Fruit fly (Drosophila melanogaster) whole organism, embryonic: ENCODE measurements around the gene nst.

ENCODE experiments used
- B-H2 ChIP-seq: fragments of 200-800 bp; sonication (Bioruptor generic); optimal IDR thresholded peaks from 2 replicates; lab custom pipeline; 2018; ENCODE audit warnings: missing biosample characterization, mild to moderate bottlenecking, missing genetic modification characterization
- Bdp1 ChIP-seq: fragments of 200-800 bp; sonication (Bioruptor generic); optimal IDR thresholded peaks from 3 replicates; lab custom pipeline; 2016; ENCODE audit warnings: missing biosample characterization, missing genetic modification characterization
- BtbVII ChIP-seq: fragments of 200-800 bp; sonication (Bioruptor generic); optimal IDR thresholded peaks from 3 replicates; lab custom pipeline; 2017; ENCODE audit warnings: missing biosample characterization, mild to moderate bottlenecking, missing genetic modification characterization
- CG10274 ChIP-seq: fragments of 200-800 bp; sonication (Bioruptor generic); optimal IDR thresholded peaks from 3 replicates; lab custom pipeline; 2017; ENCODE audit warnings: missing biosample characterization, mild to moderate bottlenecking, missing genetic modification characterization
- CG12155 ChIP-seq: fragments of 200-800 bp; sonication (Bioruptor generic); optimal IDR thresholded peaks from 3 replicates; lab custom pipeline; 2016; ENCODE audit warnings: missing biosample characterization, missing genetic modification characterization
- CG12659 ChIP-seq: fragments of 200-800 bp; sonication (Bioruptor generic); optimal IDR thresholded peaks from 3 replicates; lab custom pipeline; 2017; ENCODE audit warnings: mild to moderate bottlenecking, missing biosample characterization, missing genetic modification reagents, missing genetic modification characterization
- CG12942 ChIP-seq: fragments of 200-800 bp; sonication (Bioruptor generic); optimal IDR thresholded peaks from 3 replicates; lab custom pipeline; 2016; ENCODE audit warnings: missing biosample characterization, missing genetic modification characterization
- CG16779 ChIP-seq: fragments of 200-800 bp; sonication (Bioruptor generic); IDR thresholded peaks from 2 replicates; pipeline ENCODE4 v1.3.6; 2022; ENCODE audit warnings: missing biosample characterization, missing genetic modification characterization
- CG17361 ChIP-seq: fragments of 200-800 bp; sonication (Bioruptor generic); IDR thresholded peaks from 3 replicates; pipeline ENCODE4 v1.3.6; 2022; ENCODE audit warnings: missing biosample characterization, missing genetic modification characterization
- CG1832 ChIP-seq: fragments of 200-800 bp; sonication (Bioruptor generic); optimal IDR thresholded peaks from 2 replicates; lab custom pipeline; 2017; ENCODE audit warnings: missing biosample characterization, mild to moderate bottlenecking, missing genetic modification characterization, inconsistent platforms
- CG18619 ChIP-seq: fragments of 200-800 bp; sonication (Bioruptor generic); optimal IDR thresholded peaks from 3 replicates; lab custom pipeline; 2017; ENCODE audit warnings: missing biosample characterization, mild to moderate bottlenecking, missing genetic modification characterization
- CG2202 ChIP-seq: fragments of 200-800 bp; sonication (Bioruptor generic); optimal IDR thresholded peaks from 2 replicates; lab custom pipeline; 2018; ENCODE audit warnings: missing biosample characterization, mild to moderate bottlenecking, missing genetic modification characterization
- CG3995 ChIP-seq: fragments of 200-800 bp; sonication (Bioruptor generic); optimal IDR thresholded peaks from 3 replicates; lab custom pipeline; 2016; ENCODE audit warnings: missing biosample characterization, missing genetic modification characterization
- CG4282 ChIP-seq: fragments of 200-800 bp; sonication (Bioruptor generic); optimal IDR thresholded peaks from 2 replicates; lab custom pipeline; 2016; ENCODE audit warnings: missing biosample characterization, missing genetic modification characterization
- CG4404 ChIP-seq: fragments of 200-800 bp; sonication (Bioruptor generic); IDR thresholded peaks from 2 replicates; pipeline ENCODE4 v1.3.6; 2022; ENCODE audit warnings: missing biosample characterization, missing genetic modification characterization
- CG7987 ChIP-seq: fragments of 200-800 bp; sonication (Bioruptor generic); optimal IDR thresholded peaks from 2 replicates; lab custom pipeline; 2018; ENCODE audit warnings: missing biosample characterization, mild to moderate bottlenecking, missing genetic modification characterization, moderate library complexity
- CG8089 ChIP-seq: fragments of 200-800 bp; sonication (Bioruptor generic); optimal IDR thresholded peaks from 3 replicates; lab custom pipeline; 2016; ENCODE audit warnings: missing biosample characterization, missing genetic modification characterization
- CG8359 ChIP-seq: fragments of 200-800 bp; sonication (Bioruptor generic); optimal IDR thresholded peaks from 2 replicates; lab custom pipeline; 2017; ENCODE audit warnings: missing biosample characterization, mild to moderate bottlenecking, missing genetic modification characterization, borderline replicate concordance
- CG9932 ChIP-seq: fragments of 200-800 bp; sonication (Bioruptor generic); IDR thresholded peaks from 2 replicates; pipeline ENCODE4 v1.3.6; 2022; ENCODE audit warnings: missing biosample characterization, missing genetic modification characterization
- CrebB ChIP-seq: fragments of 200-800 bp; sonication (Bioruptor generic); optimal IDR thresholded peaks from 3 replicates; lab custom pipeline; 2018; ENCODE audit warnings: missing biosample characterization, mild to moderate bottlenecking, missing genetic modification characterization
- E2f2 ChIP-seq: fragments of 200-800 bp; sonication (Bioruptor generic); IDR thresholded peaks from 2 replicates; pipeline ENCODE4 v1.3.6; 2022; ENCODE audit warnings: missing biosample characterization, missing genetic modification characterization
- Ets97D ChIP-seq: fragments of 200-800 bp; sonication (Bioruptor generic); optimal IDR thresholded peaks from 3 replicates; lab custom pipeline; 2016; ENCODE audit warnings: missing biosample characterization, missing genetic modification characterization
- H2.0 ChIP-seq: fragments of 200-800 bp; sonication (Bioruptor generic); IDR thresholded peaks from 2 replicates; pipeline ENCODE4 v1.3.6; 2022; ENCODE audit warnings: missing biosample characterization, missing genetic modification characterization
- HHEX ChIP-seq: fragments of 200-800 bp; sonication (Bioruptor generic); optimal IDR thresholded peaks from 3 replicates; lab custom pipeline; 2017; ENCODE audit warnings: missing biosample characterization, mild to moderate bottlenecking, missing genetic modification characterization, missing genetic modification reagents
- HLHmδ ChIP-seq: fragments of 200-800 bp; sonication (Bioruptor generic); optimal IDR thresholded peaks from 2 replicates; lab custom pipeline; 2018; ENCODE audit warnings: missing biosample characterization, mild to moderate bottlenecking, missing genetic modification characterization, moderate library complexity
- Hr51 ChIP-seq, 2 experiments: fragments of 200-800 bp; sonication (Bioruptor generic); optimal IDR thresholded peaks; 2 replicates in 1 of 2; 3 replicates in 1 of 2; lab custom pipeline; 2016 to 2018; ENCODE audit warnings: missing biosample characterization in 2 of 2, missing genetic modification characterization in 2 of 2, mild to moderate bottlenecking in 1 of 2, moderate library complexity in 1 of 2
- Kr ChIP-seq: fragments of 200-800 bp; sonication (Bioruptor generic); optimal IDR thresholded peaks from 2 replicates; lab custom pipeline; 2017; ENCODE audit warnings: missing biosample characterization, mild to moderate bottlenecking, missing genetic modification characterization
- Lhr ChIP-seq: fragments of 200-800 bp; sonication (Bioruptor generic); optimal IDR thresholded peaks from 3 replicates; lab custom pipeline; 2017; ENCODE audit warnings: mild to moderate bottlenecking, missing biosample characterization, missing genetic modification reagents, missing genetic modification characterization
- NFAT ChIP-seq: fragments of 200-800 bp; sonication (Bioruptor generic); IDR thresholded peaks from 2 replicates; pipeline ENCODE4 v1.3.6; 2022; ENCODE audit warnings: missing biosample characterization, missing genetic modification characterization
- Sry-δ ChIP-seq: fragments of 200-800 bp; sonication (Bioruptor generic); optimal IDR thresholded peaks from 2 replicates; lab custom pipeline; 2016; ENCODE audit warnings: missing biosample characterization, missing genetic modification characterization
- Taf1 ChIP-seq: fragments of 200-800 bp; sonication (Bioruptor generic); IDR thresholded peaks from 2 replicates; pipeline ENCODE4 v1.3.6; 2022; ENCODE audit warnings: missing biosample characterization, missing genetic modification characterization
- abd-A ChIP-seq: fragments of 200-800 bp; sonication (Bioruptor generic); optimal IDR thresholded peaks from 3 replicates; lab custom pipeline; 2019; ENCODE audit warnings: missing biosample characterization, mild to moderate bottlenecking, missing genetic modification characterization, moderate library complexity
- al ChIP-seq: fragments of 200-800 bp; sonication (Bioruptor generic); IDR thresholded peaks from 2 replicates; pipeline ENCODE4 v1.3.6; 2022; ENCODE audit warnings: missing biosample characterization, missing genetic modification characterization
- danr ChIP-seq: fragments of 200-800 bp; sonication (Bioruptor generic); IDR thresholded peaks from 2 replicates; pipeline ENCODE4 v1.3.6; 2022; ENCODE audit warnings: missing biosample characterization, missing genetic modification characterization
- en ChIP-seq: fragments of 200-800 bp; sonication (Bioruptor generic); optimal IDR thresholded peaks from 2 replicates; lab custom pipeline; 2016; ENCODE audit warnings: missing biosample characterization, missing genetic modification characterization
- hb ChIP-seq: fragments of 200-800 bp; sonication (Bioruptor generic); IDR thresholded peaks from 3 replicates; pipeline ENCODE4 v1.3.6; 2022; ENCODE audit warnings: missing biosample characterization, missing genetic modification characterization; ENCODE audit not compliant: partially characterized antibody
- jing ChIP-seq: fragments of 200-800 bp; sonication (Bioruptor generic); optimal IDR thresholded peaks from 2 replicates; lab custom pipeline; 2018; ENCODE audit warnings: missing biosample characterization, mild to moderate bottlenecking, missing genetic modification characterization
- kay ChIP-seq: fragments of 200-800 bp; sonication (Bioruptor generic); optimal IDR thresholded peaks from 2 replicates; lab custom pipeline; 2016; ENCODE audit warnings: missing biosample characterization, missing genetic modification characterization
- kni ChIP-seq: fragments of 200-800 bp; sonication (Bioruptor generic); optimal IDR thresholded peaks from 3 replicates; lab custom pipeline; 2017; ENCODE audit warnings: mild to moderate bottlenecking, missing biosample characterization, missing genetic modification reagents, missing genetic modification characterization
- mirr ChIP-seq: fragments of 200-800 bp; sonication (Bioruptor generic); optimal IDR thresholded peaks from 3 replicates; lab custom pipeline; 2018; ENCODE audit warnings: missing biosample characterization, mild to moderate bottlenecking, missing genetic modification characterization
- org-1 ChIP-seq: fragments of 200-800 bp; sonication (Bioruptor generic); optimal IDR thresholded peaks from 2 replicates; lab custom pipeline; 2017; ENCODE audit warnings: missing biosample characterization, missing genetic modification characterization
- p53 ChIP-seq: fragments of 200-800 bp; sonication (Bioruptor generic); optimal IDR thresholded peaks from 2 replicates; lab custom pipeline; 2016; ENCODE audit warnings: missing biosample characterization, missing genetic modification characterization
- prd ChIP-seq, 3 experiments: fragments of >200 bp in 2 of 3; fragments of 200-800 bp in 1 of 3; sonication (Bioruptor generic) in 1 of 3; optimal IDR thresholded peaks in 2 of 3; IDR thresholded peaks in 1 of 3; 2 replicates in 2 of 3; 3 replicates in 1 of 3; pipeline versions ENCODE4 v1.3.6 to Lab custom; 2017 to 2022; ENCODE audit warnings: missing biosample characterization in 1 of 3, missing genetic modification characterization in 1 of 3
- schlank ChIP-seq: fragments of 200-800 bp; sonication (Bioruptor generic); optimal IDR thresholded peaks from 2 replicates; lab custom pipeline; 2018; ENCODE audit warnings: missing biosample characterization, mild to moderate bottlenecking, missing genetic modification characterization
- slbo ChIP-seq: fragments of 200-800 bp; sonication (Bioruptor generic); IDR thresholded peaks from 2 replicates; pipeline ENCODE4 v1.3.6; 2022; ENCODE audit warnings: missing biosample characterization, missing genetic modification characterization
- tio ChIP-seq: fragments of 200-800 bp; sonication (Bioruptor generic); optimal IDR thresholded peaks from 2 replicates; lab custom pipeline; 2017; ENCODE audit warnings: missing biosample characterization, missing genetic modification characterization, inconsistent platforms
- ttk ChIP-seq: fragments of 200-800 bp; sonication (Bioruptor generic); IDR thresholded peaks from 2 replicates; pipeline ENCODE4 v2.1.2; 2022; ENCODE audit warnings: missing biosample characterization, missing genetic modification characterization
- unpg ChIP-seq: fragments of 200-800 bp; sonication (Bioruptor generic); optimal IDR thresholded peaks from 3 replicates; lab custom pipeline; 2018; ENCODE audit warnings: missing biosample characterization, mild to moderate bottlenecking, missing genetic modification characterization, moderate library complexity
- z ChIP-seq: fragments of 200-800 bp; sonication (Bioruptor generic); IDR thresholded peaks from 3 replicates; pipeline ENCODE4 v1.3.6; 2022; ENCODE audit warnings: missing biosample characterization, missing genetic modification characterization

The nst gene

dm6 chr3L:12490418-12491035 lies 39.4 kb downstream of the nst start, which contains the start of gene CG10660 (continued):
- TF ChIP-seq en (GFP tag; lab: Kevin White, UChicago) (no peak), Bdp1 (GFP tag; lab: Kevin White, UChicago) (peak; percentile 50), Kr (GFP tag; lab: Kevin White, UChicago) (no peak), Ets97D (GFP tag; lab: Kevin White, UChicago) (peak; percentile 39), HLHmδ (GFP tag; lab: Kevin White, UChicago) (no peak), E2f2 (GFP tag; lab: Robert Waterston, UW) (peak; percentile 71), CG16779 (0 out of 2 replicates have a peak, but pooled peaks have one; percentile 55), abd-A (tag; lab: Kevin White, UChicago) (no peak), CrebB (peak; percentile 84), CG1832 (GFP tag; lab: Kevin White, UChicago) (no peak), tio (peak; percentile 70), kay (GFP tag; lab: Kevin White, UChicago) (peak; percentile 67), CG18619 (GFP tag; lab: Kevin White, UChicago) (peak; percentile 84), CG10274 (peak; percentile 12), CG17361 (GFP tag; lab: Robert Waterston, UW) (peak; percentile 87), CG8089 (GFP tag; lab: Kevin White, UChicago) (peak; percentile 32), CG4282 (no peak), NFAT (GFP tag; lab: Robert Waterston, UW) (peak; percentile 68), Taf1 (GFP tag; lab: Robert Waterston, UW) (peak; percentile 45; the same call in 1 of the 2 replicates), p53 (GFP tag; lab: Kevin White, UChicago) (no peak), CG12942 (GFP tag; lab: Kevin White, UChicago) (peak; percentile 66), BtbVII (GFP tag; lab: Kevin White, UChicago) (peak; percentile 64), H2.0 (peak; percentile 82), prd (optimal IDR thresholded peaks at IDR 0.05; lab: Kevin White, UChicago) (no peak), prd (GFP tag; IDR thresholded peaks at IDR 0.05; lab: Robert Waterston, UW) (peak; percentile 87), CG2202 (tag; lab: Kevin White, UChicago) (peak; percentile 77), CG8359 (peak; percentile 73), danr (GFP tag; lab: Robert Waterston, UW) (peak; percentile 62; the same call in 1 of the 2 replicates), CG12659 (peak; percentile 84), CG12155 (GFP tag; lab: Kevin White, UChicago) (peak; percentile 79), unpg (peak; percentile 94), jing (peak; percentile 81), org-1 (peak; percentile 85), mirr (peak; percentile 13), z (GFP tag; lab: Robert Waterston, UW) (peak; percentile 73), CG4404 (GFP tag; lab: Robert Waterston, UW) (peak; percentile 40; the same call in 1 of the 2 replicates), Lhr (GFP tag; lab: Kevin White, UChicago) (peak; percentile 66), CG9932 (GFP tag; lab: Robert Waterston, UW) (peak; percentile 68), hb (GFP tag; lab: Robert Waterston, UW) (no peak), HHEX (GFP tag; lab: Kevin White, UChicago) (peak; percentile 82), CG7987 (GFP tag; lab: Kevin White, UChicago) (peak; percentile 55), slbo (GFP tag; lab: Robert Waterston, UW) (peak; percentile 85), kni (GFP tag; lab: Kevin White, UChicago) (no peak), Hr51 (GFP tag; optimal IDR thresholded peaks at IDR 0.05; lab: Kevin White, UChicago) (peak; percentile 71 to 94), CG3995 (peak; percentile 31), B-H2 (GFP tag; lab: Kevin White, UChicago) (no peak), Sry-δ (GFP tag; lab: Kevin White, UChicago) (peak; percentile 8), al (GFP tag; lab: Robert Waterston, UW) (peak; percentile 37; the same call in 1 of the 2 replicates), ttk (GFP tag; lab: Robert Waterston, UW) (peak; percentile 80), schlank (tag; lab: Kevin White, UChicago) (peak; percentile 64)
